Fruit fly (Drosophila melanogaster): ENCODE data around the gene CG34150.

DNA sequence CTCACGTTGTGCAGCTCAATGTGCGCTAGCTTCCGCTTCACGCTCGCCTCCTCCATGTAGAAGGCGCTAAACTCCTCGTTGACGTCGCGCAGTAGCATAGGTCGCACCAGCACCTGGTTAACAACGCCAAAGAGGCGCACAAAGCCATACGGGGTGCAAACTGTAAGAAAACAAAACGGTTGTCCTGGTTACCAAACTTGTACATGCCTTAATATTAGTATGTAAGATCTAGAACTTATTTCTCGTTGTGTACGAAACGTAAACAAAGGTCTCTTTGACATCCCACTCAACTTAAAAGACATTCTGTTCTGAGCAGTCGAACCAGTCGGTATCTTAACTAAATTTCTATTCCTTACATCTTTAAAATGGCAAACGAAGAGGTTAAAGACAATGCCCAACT lies 6.7 kb upstream of the CG34150 start, which contains the start of gene CG6980:
- no peak for TF ChIP-seq Mnt (GFP tag; optimal IDR thresholded peaks at IDR 0.05)
- TF ChIP-seq Clk (GFP tag; optimal IDR thresholded peaks at IDR 0.05): no peak
- no peak for TF ChIP-seq cic (GFP tag; optimal IDR thresholded peaks at IDR 0.05)
- no peak for TF ChIP-seq CG7101 (tag; optimal IDR thresholded peaks at IDR 0.05)
- no peak for TF ChIP-seq CG33017 (tag; optimal IDR thresholded peaks at IDR 0.05)
- no peak for TF ChIP-seq CG14711 (tag; optimal IDR thresholded peaks at IDR 0.05)
- TF ChIP-seq CG11617 (GFP tag; optimal IDR thresholded peaks at IDR 0.05): no peak
- TF ChIP-seq Crg-1 (GFP tag; optimal IDR thresholded peaks at IDR 0.05): no peak
- TF ChIP-seq tj (GFP tag; optimal IDR thresholded peaks at IDR 0.05): no peak
- no peak for TF ChIP-seq kay (GFP tag; ENCODE audit: borderline replicate concordance)
